Fruit fly (Drosophila melanogaster): ENCODE results near the gene CG32797.

dm6 chrX:2396204-2396882, 29.3 kb downstream of the CG32797 start:
- peak; percentile 34 for TF ChIP-seq CG31627 (GFP tag; optimal IDR thresholded peaks at IDR 0.05)
- TF ChIP-seq CG6808 (GFP tag; optimal IDR thresholded peaks at IDR 0.05): peak; percentile 36
- peak; percentile 28 to 70 for TF ChIP-seq ss (GFP tag; optimal IDR thresholded peaks at IDR 0.05)
- no peak for TF ChIP-seq CG6854 (GFP tag; optimal IDR thresholded peaks at IDR 0.05)

All from whole organism, prepupa.